Fruit fly (Drosophila melanogaster): ENCODE results near the gene CheB93a.

dm6 chr3R:21393005-21393729 lies 14.1 kb upstream of the CheB93a start:
- TF ChIP-seq pan (optimal IDR thresholded peaks at IDR 0.05) (no peak), Dll (optimal IDR thresholded peaks at IDR 0.05) (no peak), usp (GFP tag; optimal IDR thresholded peaks at IDR 0.05) (no peak)
